Fruit fly (Drosophila melanogaster) whole organism, embryonic: ENCODE results near the gene beta4GalT7.
A peak's percentile ranks its signal among the peaks of the same experiment; 100 is the strongest.

Experiments
- CG16813 ChIP-seq: fragments of 200-800 bp; sonication (Bioruptor generic); IDR thresholded peaks from 3 replicates; pipeline ENCODE4 v1.3.6; 2022; ENCODE audit warnings: missing biosample characterization, missing genetic modification characterization; ENCODE audit not compliant: partially characterized antibody
- CG3163 ChIP-seq: fragments of 200-800 bp; sonication (Bioruptor generic); optimal IDR thresholded peaks from 3 replicates; lab custom pipeline; 2016; ENCODE audit warnings: missing biosample characterization, missing genetic modification characterization
- CG3407 ChIP-seq: fragments of 200-800 bp; sonication (Bioruptor generic); optimal IDR thresholded peaks from 2 replicates; lab custom pipeline; 2018; ENCODE audit warnings: missing biosample characterization, mild to moderate bottlenecking, missing genetic modification characterization
- CG5953 ChIP-seq: fragments of 200-800 bp; sonication (Bioruptor generic); IDR thresholded peaks from 2 replicates; pipeline ENCODE4 v1.3.6; 2022; ENCODE audit warnings: missing biosample characterization, missing genetic modification characterization
- Dll ChIP-seq: fragments of 200-800 bp; sonication (Bioruptor generic); IDR thresholded peaks from 4 replicates; pipeline ENCODE4 v1.3.6; 2022; ENCODE audit warnings: missing biosample characterization, missing genetic modification characterization; ENCODE audit not compliant: partially characterized antibody
- Hmx ChIP-seq: fragments of 200-800 bp; sonication (Bioruptor generic); optimal IDR thresholded peaks from 2 replicates; lab custom pipeline; 2016; ENCODE audit warnings: missing biosample characterization, missing genetic modification characterization
- Scr ChIP-seq: fragments of 200-800 bp; sonication (Bioruptor generic); IDR thresholded peaks from 2 replicates; pipeline ENCODE4 v1.3.6; 2022; ENCODE audit warnings: missing biosample characterization, missing genetic modification characterization; ENCODE audit not compliant: partially characterized antibody
- lov ChIP-seq, 2 experiments: fragments of 200-800 bp in 1 of 2; fragments of >200 bp in 1 of 2; sonication (Bioruptor generic) in 1 of 2; IDR thresholded peaks in 1 of 2; optimal IDR thresholded peaks in 1 of 2; 2 replicates in 1 of 2; 3 replicates in 1 of 2; pipeline versions ENCODE4 v1.3.6 to Lab custom; 2017 to 2022; ENCODE audit warnings: missing biosample characterization in 1 of 2, missing genetic modification characterization in 1 of 2
- mld ChIP-seq: fragments of 200-800 bp; sonication (Bioruptor generic); IDR thresholded peaks from 3 replicates; pipeline ENCODE4 v1.3.6; 2022; ENCODE audit warnings: missing biosample characterization, missing genetic modification characterization; ENCODE audit not compliant: partially characterized antibody
- psq ChIP-seq: fragments of 200-800 bp; sonication (Bioruptor generic); optimal IDR thresholded peaks from 2 replicates; lab custom pipeline; 2017; ENCODE audit warnings: missing biosample characterization, missing genetic modification characterization

DNA sequence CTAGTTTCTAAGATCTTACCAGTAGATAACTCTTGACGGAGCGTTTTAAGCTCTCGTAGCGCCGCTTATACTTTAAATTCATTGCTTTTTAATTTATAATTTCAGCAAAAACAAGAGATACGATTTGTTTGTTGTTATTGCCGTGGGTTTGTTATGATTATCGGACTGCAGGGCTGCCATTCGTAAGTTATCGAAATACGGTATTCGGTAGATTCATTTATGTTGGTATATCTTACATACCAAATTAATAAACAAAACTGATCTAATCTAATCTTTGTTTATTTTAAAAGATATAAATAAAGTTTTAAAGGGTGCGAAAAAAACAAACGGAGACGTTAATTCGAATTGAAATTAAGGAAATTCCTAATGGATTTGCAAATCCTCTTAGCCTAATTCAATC lies 33.0 kb downstream of the beta4GalT7 start, which contains the start of the genes CG31111 and stac:
- TF ChIP-seq psq = no peak
- peak; percentile 42 for TF ChIP-seq Hmx (GFP tag; lab: Kevin White, UChicago)
- TF ChIP-seq mld = no peak
- no peak for TF ChIP-seq lov (optimal IDR thresholded peaks at IDR 0.05; lab: Kevin White, UChicago)
- TF ChIP-seq lov (GFP tag; IDR thresholded peaks at IDR 0.05; lab: Robert Waterston, UW) = no peak
- no peak for TF ChIP-seq CG3407 (GFP tag; lab: Kevin White, UChicago)
- TF ChIP-seq CG5953 (GFP tag; lab: Robert Waterston, UW) = no peak
- no peak for TF ChIP-seq CG3163
- no peak for TF ChIP-seq Dll (GFP tag; lab: Robert Waterston, UW)
- no peak for TF ChIP-seq CG16813 (GFP tag; lab: Robert Waterston, UW)
- peak; percentile 37 for TF ChIP-seq Scr
